Worm (Caenorhabditis elegans): Measurements from ENCODE around the gene B0564.2.

Gene B0564.2

ce11 chrIV:13142254-13142653 is 34.8 kb downstream of the B0564.2 start, which contains the start of gene spe-43:
spe-43 (minus strand) TSS chrIV:13142354.
- TF ChIP-seq nhr-76 (tag; optimal IDR thresholded peaks at IDR 0.05) (no peak), zfp-3 (GFP tag; conservative IDR thresholded peaks at IDR 0.05) (no peak), skn-1 (tag; optimal IDR thresholded peaks at IDR 0.05) (no peak), unc-62 (GFP tag; optimal IDR thresholded peaks at IDR 0.05 in 1 of 2) (no peak), unc-62 (tag; optimal IDR thresholded peaks at IDR 0.05) (no peak), daf-8 (GFP tag; IDR thresholded peaks at IDR 0.05) (no peak), ceh-44 (GFP tag; IDR thresholded peaks at IDR 0.05) (no peak), ceh-20 (GFP tag; IDR thresholded peaks at IDR 0.05) (no peak), mes-2 (tag; optimal IDR thresholded peaks at IDR 0.05; ENCODE audit: poor library complexity, severe bottlenecking) (no peak)

ce11 chrIV:13149276-13149675 is 41.8 kb downstream of the B0564.2 start, which contains the start of gene nlp-79:
nlp-79 (plus strand) TSS chrIV:13149576.
- TF ChIP-seq mdt-29 (GFP tag; IDR thresholded peaks at IDR 0.05) (no peak), unc-62 (GFP tag; optimal IDR thresholded peaks at IDR 0.05 in 1 of 2) (peak in 1 of 2 experiments; percentile 63), unc-62 (tag; optimal IDR thresholded peaks at IDR 0.05) (no peak)

ce11 chrIV:13154391-13155283 is 47.2 kb downstream of the B0564.2 start, which contains the start of the genes crld-1 and msh-5:
crld-1 (minus strand) TSS chrIV:13154441.
msh-5 (plus strand) TSS chrIV:13155233.
- TF ChIP-seq mes-2 (tag; optimal IDR thresholded peaks at IDR 0.05; ENCODE audit: poor library complexity, severe bottlenecking) (peak; percentile 3), F49E8.2 (tag; optimal IDR thresholded peaks at IDR 0.05; ENCODE audit: borderline replicate concordance) (no peak), snpc-1.2 (GFP tag; IDR thresholded peaks at IDR 0.05) (0 out of 2 replicates have a peak, but pooled peaks have one; percentile 50)
